Fruit fly (Drosophila melanogaster) whole organism, pupa: ENCODE measurements around the gene Epg5.

ENCODE experiments used
- CG14655 ChIP-seq: fragments of 200-800 bp; sonication (Bioruptor generic); optimal IDR thresholded peaks from 3 replicates; lab custom pipeline; 2017; ENCODE audit warnings: mild to moderate bottlenecking, missing biosample characterization, missing genetic modification reagents, missing genetic modification characterization
- CG32121 ChIP-seq: fragments of 200-800 bp; sonication (Bioruptor generic); IDR thresholded peaks from 2 replicates; pipeline ENCODE4 v1.3.6; 2022; ENCODE audit warnings: missing biosample characterization, missing genetic modification characterization
- CG8301 ChIP-seq: fragments of 200-800 bp; sonication (Bioruptor generic); optimal IDR thresholded peaks from 2 replicates; lab custom pipeline; 2018; ENCODE audit warnings: missing biosample characterization, mild to moderate bottlenecking, missing genetic modification characterization
- CG9948 ChIP-seq: fragments of 200-800 bp; sonication (Bioruptor generic); optimal IDR thresholded peaks from 2 replicates; lab custom pipeline; 2018; ENCODE audit warnings: missing biosample characterization, mild to moderate bottlenecking, missing genetic modification characterization, moderate library complexity
- gl ChIP-seq: fragments of 200-800 bp; sonication (Bioruptor generic); optimal IDR thresholded peaks from 2 replicates; lab custom pipeline; 2018; ENCODE audit warnings: missing biosample characterization, mild to moderate bottlenecking, missing genetic modification characterization
- rn ChIP-seq: fragments of 200-800 bp; sonication (Bioruptor generic); IDR thresholded peaks from 2 replicates; pipeline ENCODE4 v1.3.6; 2022; ENCODE audit warnings: missing biosample characterization, missing genetic modification characterization

- TF ChIP-seq rn (GFP tag; lab: Robert Waterston, UW), result no peak
- no peak for TF ChIP-seq CG32121
- TF ChIP-seq CG9948 (tag; lab: Kevin White, UChicago), result no peak
- no peak for TF ChIP-seq CG8301 (tag; lab: Kevin White, UChicago)
- TF ChIP-seq CG14655 (GFP tag; lab: Kevin White, UChicago), result no peak
- no peak for TF ChIP-seq gl (tag; lab: Kevin White, UChicago)
These were observed 24.5 kb upstream of the Epg5 start for dm6 chr3R:18783191-18783590.
